Fruit fly (Drosophila melanogaster) S2 (cell line): ENCODE measurements around the gene CG7560.

Source experiments
- CG8478 ChIP-seq: fragments of >200 bp; optimal IDR thresholded peaks from 2 replicates; lab custom pipeline; 2018
- CTCF ChIP-seq, 2 experiments: fragments of >200 bp; optimal IDR thresholded peaks; 2 replicates each; lab custom pipeline; 2018

The CG7560 gene

DNA sequence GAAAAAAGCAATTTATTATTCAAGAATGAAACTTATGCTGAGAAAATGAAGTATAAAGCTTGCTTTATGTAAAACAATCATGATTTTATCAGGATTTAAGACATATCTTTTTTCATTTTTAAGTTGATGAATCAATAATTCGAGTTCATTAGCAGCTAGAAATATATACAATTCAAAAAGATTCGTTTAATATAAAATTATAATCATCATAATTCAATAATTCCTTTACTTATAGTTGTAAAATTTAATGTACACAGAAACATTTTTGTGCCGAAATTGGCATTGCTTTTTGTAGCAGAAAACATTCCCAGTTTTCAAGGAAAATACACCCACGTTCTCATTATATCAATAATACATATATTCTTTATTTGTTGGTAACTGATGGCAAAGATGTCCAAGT lies 30.6 kb upstream of the CG7560 start, which contains the start of gene CG11726:
CG11726 (plus strand) TSS at position 301 of the 400 bp plus-strand sequence.
- TF ChIP-seq CG8478 (lab: Kevin White, UChicago) (no peak), CTCF (optimal IDR thresholded peaks at IDR 0.05; lab: Kevin White, UChicago) (no peak)

DNA sequence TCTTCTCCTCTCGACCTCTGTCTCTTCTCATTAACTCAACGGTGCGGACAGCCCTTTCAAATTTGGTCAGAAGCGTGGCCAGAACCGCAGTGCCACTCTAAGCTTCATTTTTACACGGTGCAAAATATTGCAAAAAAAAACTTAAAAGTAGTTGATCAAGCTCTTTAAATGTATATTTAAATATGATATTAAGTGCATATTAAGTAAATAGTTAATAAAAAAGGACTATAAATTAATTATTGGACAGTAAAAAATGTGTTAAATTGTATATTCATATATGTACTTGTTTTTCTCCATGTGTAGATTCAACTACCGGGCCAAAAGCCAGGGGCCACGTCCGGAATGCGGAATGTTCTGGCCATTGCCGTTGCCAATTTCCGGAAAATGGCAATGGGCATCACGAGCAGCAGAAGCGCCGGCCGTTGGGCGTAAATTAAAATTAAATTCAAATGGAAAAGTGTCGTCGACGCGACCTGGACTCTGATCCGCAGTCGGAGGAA lies 27.8 kb upstream of the CG7560 start, which contains the start of gene CG44362:
CG44362 (plus strand) TSS at position 450 of the 500 bp plus-strand sequence.
- no peak for TF ChIP-seq CG8478 (lab: Kevin White, UChicago)
- TF ChIP-seq CTCF (optimal IDR thresholded peaks at IDR 0.05; lab: Kevin White, UChicago), result no peak

DNA sequence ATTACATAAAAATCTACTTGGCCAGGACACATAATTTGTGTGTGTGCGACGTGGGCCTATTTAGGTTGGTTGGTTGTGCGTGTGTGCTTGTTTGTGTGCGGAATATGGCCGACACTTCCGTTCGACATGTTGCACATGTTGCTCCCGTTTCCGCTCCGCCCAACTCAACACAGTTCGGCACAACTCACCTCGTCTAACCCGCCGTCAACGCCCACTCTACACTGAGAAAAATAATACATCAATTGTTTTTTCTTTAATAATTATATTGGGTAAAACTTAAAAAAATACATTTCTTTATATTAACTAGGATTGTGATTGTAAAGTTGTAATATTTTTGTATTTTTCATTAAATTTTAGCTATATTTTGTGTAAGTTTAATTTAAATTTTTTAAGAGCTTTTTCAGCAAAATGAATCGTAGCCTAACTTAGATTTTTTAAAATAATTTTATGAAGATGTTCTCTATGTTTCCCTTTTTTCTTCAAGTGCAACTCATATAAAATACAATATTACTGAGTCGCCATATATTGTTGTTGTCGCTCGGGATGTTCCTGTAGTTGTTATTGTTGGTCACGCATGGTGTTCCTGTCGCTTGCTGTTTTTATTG lies 26.4 kb upstream of the CG7560 start:
- TF ChIP-seq CG8478 (lab: Kevin White, UChicago) (no peak), CTCF (optimal IDR thresholded peaks at IDR 0.05; lab: Kevin White, UChicago) (no peak)

DNA sequence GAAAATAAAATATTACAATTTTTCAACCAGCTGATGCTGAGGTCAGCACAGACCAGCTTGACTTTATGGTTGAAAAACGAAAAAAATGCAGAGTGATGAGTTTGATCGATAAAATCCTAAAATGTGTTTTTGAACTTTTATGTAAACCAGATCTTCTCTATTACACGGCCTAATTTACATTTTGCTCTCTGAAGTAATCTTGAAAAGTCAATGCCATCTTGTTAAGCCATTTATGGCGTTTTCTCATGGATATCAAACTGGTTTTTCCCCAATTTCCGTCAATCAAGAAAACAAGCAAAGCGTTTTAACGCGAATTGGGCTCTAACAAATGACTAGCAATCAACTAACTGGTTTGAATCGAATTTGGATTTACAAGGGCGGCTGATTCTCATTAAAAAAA lies 25.5 kb upstream of the CG7560 start:
- TF ChIP-seq CTCF (optimal IDR thresholded peaks at IDR 0.05; lab: Kevin White, UChicago) (no peak), CG8478 (lab: Kevin White, UChicago) (no peak)

DNA sequence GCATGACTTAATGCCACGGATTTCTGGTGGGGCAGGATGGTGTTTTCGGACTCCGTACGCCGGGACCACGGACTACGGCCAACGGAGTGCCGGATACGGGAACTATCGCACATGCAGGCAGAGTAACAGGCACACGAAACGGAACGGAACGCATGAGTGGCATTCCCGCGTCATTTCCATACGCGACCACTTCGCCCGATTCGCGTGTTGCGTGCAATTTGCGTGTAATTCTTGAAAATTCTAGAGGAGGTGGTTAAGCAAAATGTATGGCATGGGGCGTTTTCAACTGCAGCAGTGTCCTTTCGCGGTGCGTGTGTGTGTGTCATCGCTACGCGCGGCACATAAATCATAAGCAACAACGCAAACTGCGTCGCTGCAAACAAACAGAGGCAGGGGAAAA lies 24.7 kb upstream of the CG7560 start:
- TF ChIP-seq CTCF (optimal IDR thresholded peaks at IDR 0.05; lab: Kevin White, UChicago) (no peak), CG8478 (lab: Kevin White, UChicago) (no peak)

DNA sequence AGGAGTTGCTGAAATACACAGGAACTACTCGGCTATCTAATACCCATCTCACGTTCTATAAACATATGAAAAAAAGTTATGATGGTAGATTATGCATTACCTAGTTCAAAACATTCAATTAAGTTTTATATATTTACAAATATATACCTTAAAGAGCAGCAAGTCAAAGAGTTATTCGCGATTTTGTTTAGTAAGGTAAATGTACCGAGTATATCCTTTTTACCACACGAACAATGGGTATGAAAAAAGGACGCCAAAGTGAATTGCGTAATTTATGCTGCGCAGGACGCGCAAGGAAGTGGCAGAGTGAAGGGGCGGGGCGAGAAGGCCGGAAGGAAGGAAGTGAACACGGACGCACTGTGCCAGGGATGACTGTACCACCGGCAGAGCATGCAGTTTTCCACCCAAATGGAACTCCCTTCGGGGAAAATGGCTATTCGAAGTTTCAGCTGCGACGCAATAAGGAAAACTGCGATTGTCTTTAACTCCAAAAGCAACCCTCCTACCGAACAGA lies 24.2 kb upstream of the CG7560 start:
- TF ChIP-seq CTCF (optimal IDR thresholded peaks at IDR 0.05; lab: Kevin White, UChicago), result no peak
- no peak for TF ChIP-seq CG8478 (lab: Kevin White, UChicago)

DNA sequence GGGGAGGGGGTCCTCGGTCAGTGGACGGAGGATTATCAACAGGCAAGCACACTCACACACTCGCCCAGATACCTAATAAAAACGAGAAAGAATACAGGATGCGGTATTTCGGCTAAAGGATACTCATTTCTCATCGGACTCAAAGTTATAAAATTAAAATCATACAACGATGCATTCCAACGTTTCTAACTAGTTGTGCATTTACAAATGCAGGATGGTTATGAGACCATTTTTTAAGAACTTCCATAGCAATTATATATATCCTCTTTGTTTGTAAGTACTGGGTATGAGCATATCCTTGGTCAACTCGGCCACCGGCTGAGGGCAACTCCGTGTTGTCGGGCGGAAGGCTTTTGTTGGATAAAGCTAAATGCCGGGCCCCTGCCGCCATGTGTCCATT lies 22.7 kb upstream of the CG7560 start:
- TF ChIP-seq CTCF (optimal IDR thresholded peaks at IDR 0.05; lab: Kevin White, UChicago) (no peak), CG8478 (lab: Kevin White, UChicago) (no peak)

DNA sequence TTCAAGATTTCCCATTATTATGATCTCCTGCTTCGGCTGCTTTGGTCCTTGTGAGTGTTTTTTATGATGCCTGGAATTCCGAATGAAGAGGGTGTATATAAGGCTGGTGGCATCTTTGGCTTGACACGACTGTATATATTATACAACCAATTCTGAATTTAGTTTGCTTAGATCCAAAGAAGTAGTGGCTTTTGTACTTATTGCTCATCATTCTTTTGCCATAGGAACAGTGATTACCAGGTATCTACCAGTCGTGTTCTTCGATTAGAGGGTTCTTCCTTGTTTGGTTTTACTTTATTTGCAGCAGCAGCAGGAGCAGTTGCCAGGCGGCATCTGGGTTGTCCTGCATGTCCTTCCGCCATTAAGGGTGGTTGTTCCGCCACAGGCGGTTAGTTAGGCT lies 21.4 kb upstream of the CG7560 start:
- TF ChIP-seq CG8478 (lab: Kevin White, UChicago), result no peak
- TF ChIP-seq CTCF (optimal IDR thresholded peaks at IDR 0.05; lab: Kevin White, UChicago), result no peak

DNA sequence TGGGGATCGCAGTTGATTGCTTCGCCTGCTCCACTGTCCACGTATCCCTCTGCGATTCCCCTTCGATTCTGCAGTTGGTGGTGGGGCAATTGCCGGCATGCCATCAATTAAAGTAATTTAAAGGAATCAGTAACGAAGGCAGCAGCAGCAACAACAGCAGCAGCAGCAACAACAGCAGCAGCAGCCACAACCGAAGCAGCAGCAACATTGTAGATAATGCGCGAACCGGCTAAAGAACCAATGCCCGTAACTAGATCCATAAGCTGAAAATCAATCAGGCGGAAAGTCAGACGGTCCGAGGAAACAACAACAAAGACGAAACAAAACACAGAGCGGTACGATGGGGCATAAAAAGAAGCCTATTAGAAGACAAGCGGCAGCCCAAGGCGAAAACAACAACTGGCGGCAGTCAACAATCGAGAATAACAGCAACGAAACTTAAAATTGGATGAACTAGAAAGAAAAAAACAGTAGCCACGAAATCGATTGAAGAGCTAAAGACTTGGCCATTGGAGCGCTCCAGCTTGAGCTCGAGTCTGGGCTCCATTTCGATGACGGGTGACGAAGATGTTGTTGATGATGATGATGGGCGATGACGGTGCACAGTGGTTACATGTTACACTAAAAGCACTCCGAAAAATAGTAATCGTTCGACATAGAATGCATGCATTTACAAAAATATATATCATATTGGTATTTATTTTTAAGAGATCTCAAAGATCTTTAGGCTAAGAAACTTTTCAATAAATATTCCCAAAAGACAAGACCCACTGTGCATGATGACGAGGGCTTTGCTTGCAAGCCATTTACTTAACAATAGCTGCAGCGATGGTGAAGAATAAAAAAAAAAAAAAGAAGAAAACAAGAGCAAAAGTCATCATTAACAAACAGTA lies 19.4 kb upstream of the CG7560 start:
- TF ChIP-seq CG8478 (lab: Kevin White, UChicago) (no peak), CTCF (optimal IDR thresholded peaks at IDR 0.05; lab: Kevin White, UChicago) (no peak)

DNA sequence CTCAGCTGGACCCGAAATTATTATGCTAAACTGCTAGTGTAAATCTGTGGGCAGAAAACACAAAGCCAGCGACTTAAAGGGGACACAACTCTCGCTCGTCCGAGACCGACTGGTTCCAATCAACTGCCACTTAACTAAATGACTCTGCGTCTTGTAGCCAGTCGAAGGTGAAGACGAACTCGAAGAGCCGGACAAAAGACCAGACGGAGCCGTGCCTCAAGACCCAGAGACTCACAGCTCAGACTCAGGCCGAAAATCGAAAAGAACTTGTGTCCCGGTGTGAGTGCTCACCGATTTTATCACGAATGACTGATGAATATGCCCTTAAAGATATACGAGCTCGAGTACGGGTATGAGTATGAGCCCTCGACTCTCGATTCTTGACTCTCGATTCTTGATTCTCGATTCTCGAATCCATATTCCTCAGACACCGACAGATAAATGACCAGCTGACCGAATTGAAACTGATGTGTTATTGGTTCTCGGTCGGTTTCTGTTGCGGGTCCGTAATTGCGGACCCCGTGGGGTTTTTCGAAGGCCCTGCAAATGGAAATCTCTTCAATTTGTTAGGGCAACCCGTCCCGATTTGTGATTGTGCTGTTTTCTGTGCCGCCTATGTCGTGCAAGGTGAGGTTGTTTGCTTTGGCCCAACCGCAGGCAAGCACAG lies 18.3 kb upstream of the CG7560 start:
- TF ChIP-seq CG8478 (lab: Kevin White, UChicago), result no peak
- no peak for TF ChIP-seq CTCF (optimal IDR thresholded peaks at IDR 0.05; lab: Kevin White, UChicago)

DNA sequence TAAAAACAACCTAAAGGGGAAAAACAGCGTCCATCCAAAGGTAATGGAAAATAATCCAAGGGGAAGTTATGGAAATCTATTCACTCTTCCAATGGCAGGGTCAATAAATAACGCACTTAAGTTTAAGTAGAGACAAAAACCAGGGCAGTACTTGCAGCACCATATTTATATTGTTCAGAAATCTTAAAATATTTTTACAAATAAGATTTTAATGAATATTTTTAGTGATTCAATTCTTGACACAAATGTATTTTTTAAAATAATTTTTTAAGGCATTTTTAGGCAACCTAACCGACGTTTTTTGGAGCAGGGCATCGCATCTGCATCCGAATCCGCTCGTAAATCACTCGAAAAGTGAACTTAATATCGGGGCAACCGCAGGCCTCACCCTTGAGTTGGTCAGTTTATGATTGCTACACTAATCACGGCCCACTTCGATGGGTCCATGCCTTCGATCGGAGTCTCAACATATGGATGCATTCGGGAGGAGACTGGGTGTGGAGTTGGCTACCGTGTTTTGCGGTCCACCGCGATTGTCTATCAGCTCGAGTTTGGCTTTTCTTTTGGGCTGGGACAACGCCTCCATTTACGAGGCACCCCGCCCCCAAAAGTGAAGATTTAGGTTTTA lies 17.6 kb upstream of the CG7560 start:
- TF ChIP-seq CG8478 (lab: Kevin White, UChicago) (no peak), CTCF (optimal IDR thresholded peaks at IDR 0.05; lab: Kevin White, UChicago) (no peak)

DNA sequence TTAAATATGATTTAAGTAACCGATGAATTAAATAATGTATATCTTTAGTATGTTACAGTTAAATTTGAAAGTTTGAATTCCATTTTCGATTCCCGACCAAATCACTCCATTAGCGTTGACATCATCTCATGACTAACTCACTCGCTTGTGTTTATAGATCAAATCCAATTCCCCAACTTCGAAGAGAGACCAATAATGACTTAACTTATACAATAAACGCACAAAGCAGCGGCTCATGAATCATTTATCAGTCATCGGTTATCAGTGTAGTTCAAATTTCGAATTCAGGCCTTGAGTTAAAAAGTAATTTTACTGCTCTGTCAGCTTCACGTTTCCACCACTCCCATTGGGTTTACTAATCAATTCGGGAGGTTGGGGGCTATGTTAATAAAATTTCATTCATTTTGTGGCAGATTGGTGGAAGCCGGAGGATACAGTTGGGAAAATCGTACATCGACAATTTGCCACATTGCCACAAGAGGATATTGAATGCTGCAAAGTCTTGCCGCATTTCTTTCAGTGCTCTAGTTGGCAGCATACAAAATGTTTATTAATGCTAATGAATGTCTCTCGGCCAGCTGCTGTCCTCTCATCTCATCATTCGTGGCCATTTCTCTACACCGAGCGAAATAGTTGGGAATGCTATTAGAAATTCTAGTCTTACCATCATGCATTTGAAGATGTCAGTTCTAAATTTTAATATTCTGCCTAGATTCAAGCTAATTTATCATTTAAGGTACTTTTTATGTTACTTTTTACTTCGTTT lies 16.5 kb upstream of the CG7560 start:
- TF ChIP-seq CG8478 (lab: Kevin White, UChicago) (no peak), CTCF (optimal IDR thresholded peaks at IDR 0.05; lab: Kevin White, UChicago) (no peak)

DNA sequence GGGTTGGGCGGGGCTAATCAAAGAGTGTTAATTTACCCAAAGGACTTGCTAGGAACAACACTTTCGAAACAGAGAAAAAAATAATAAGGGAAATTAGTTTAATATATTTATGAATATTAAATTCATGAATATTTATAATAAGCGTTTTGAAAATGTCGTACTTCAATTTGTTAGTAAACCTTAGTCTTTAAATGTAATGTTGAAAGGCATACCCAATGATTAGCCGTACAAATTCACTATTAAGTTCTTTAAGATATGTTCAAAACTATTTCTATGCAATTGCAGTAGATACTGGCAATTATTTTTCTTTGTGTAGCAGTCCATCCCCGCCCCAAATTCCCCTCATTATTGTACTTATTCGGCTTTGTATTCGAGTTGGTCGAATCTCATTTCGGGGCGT lies 14.5 kb upstream of the CG7560 start:
- TF ChIP-seq CG8478 (lab: Kevin White, UChicago) (no peak), CTCF (optimal IDR thresholded peaks at IDR 0.05; lab: Kevin White, UChicago) (no peak)
